Fruit fly (Drosophila melanogaster) whole organism, embryonic: Measurements from ENCODE around the gene raw.

ENCODE experiments used
- Adf1 ChIP-seq: fragments of 200-800 bp; sonication (Bioruptor generic); IDR thresholded peaks from 2 replicates; pipeline ENCODE4 v1.3.6; 2022; ENCODE audit warnings: missing biosample characterization, missing genetic modification characterization
- Antp ChIP-seq: fragments of 200-800 bp; sonication (Bioruptor generic); optimal IDR thresholded peaks from 3 replicates; lab custom pipeline; 2016; ENCODE audit warnings: missing biosample characterization, missing genetic modification characterization
- CG10321 ChIP-seq: fragments of 200-800 bp; sonication (Bioruptor generic); IDR thresholded peaks from 2 replicates; pipeline ENCODE4 v1.3.6; 2022; ENCODE audit warnings: missing biosample characterization, missing genetic modification characterization
- CG11247 ChIP-seq: fragments of 200-800 bp; sonication (Bioruptor generic); IDR thresholded peaks from 2 replicates; pipeline ENCODE4 v1.3.6; 2022; ENCODE audit warnings: missing biosample characterization, missing genetic modification characterization
- CG11456 ChIP-seq: fragments of 200-800 bp; sonication (Bioruptor generic); IDR thresholded peaks from 3 replicates; pipeline ENCODE4 v1.3.6; 2022; ENCODE audit warnings: missing biosample characterization, missing genetic modification characterization
- CG12155 ChIP-seq: fragments of 200-800 bp; sonication (Bioruptor generic); optimal IDR thresholded peaks from 3 replicates; lab custom pipeline; 2016; ENCODE audit warnings: missing biosample characterization, missing genetic modification characterization
- CG12236 ChIP-seq: fragments of 200-800 bp; sonication (Bioruptor generic); optimal IDR thresholded peaks from 2 replicates; lab custom pipeline; 2016; ENCODE audit warnings: missing biosample characterization, missing genetic modification characterization
- CG13894 ChIP-seq: fragments of 200-800 bp; sonication (Bioruptor generic); optimal IDR thresholded peaks from 3 replicates; lab custom pipeline; 2018; ENCODE audit warnings: missing biosample characterization, mild to moderate bottlenecking, missing genetic modification characterization, moderate library complexity
- CG14710 ChIP-seq: fragments of 200-800 bp; sonication (Bioruptor generic); optimal IDR thresholded peaks from 3 replicates; lab custom pipeline; 2019; ENCODE audit warnings: missing biosample characterization, mild to moderate bottlenecking, missing genetic modification characterization, moderate library complexity
- CG17186 ChIP-seq: fragments of 200-800 bp; sonication (Bioruptor generic); optimal IDR thresholded peaks from 3 replicates; lab custom pipeline; 2017; ENCODE audit warnings: missing biosample characterization, missing genetic modification reagents, missing genetic modification characterization
- CG18476 ChIP-seq: fragments of 200-800 bp; sonication (Bioruptor generic); optimal IDR thresholded peaks from 2 replicates; lab custom pipeline; 2016; ENCODE audit warnings: missing biosample characterization, mild to moderate bottlenecking, missing genetic modification characterization
- CG31365 ChIP-seq: fragments of 200-800 bp; sonication (Bioruptor generic); optimal IDR thresholded peaks from 2 replicates; lab custom pipeline; 2018; ENCODE audit warnings: missing biosample characterization, mild to moderate bottlenecking, missing genetic modification characterization
- CG31388 ChIP-seq: fragments of 200-800 bp; sonication (Bioruptor generic); optimal IDR thresholded peaks from 2 replicates; lab custom pipeline; 2016; ENCODE audit warnings: missing biosample characterization, missing genetic modification characterization
- CG3995 ChIP-seq: fragments of 200-800 bp; sonication (Bioruptor generic); optimal IDR thresholded peaks from 3 replicates; lab custom pipeline; 2016; ENCODE audit warnings: missing biosample characterization, missing genetic modification characterization
- CG4730 ChIP-seq: fragments of 200-800 bp; sonication (Bioruptor generic); IDR thresholded peaks from 2 replicates; pipeline ENCODE4 v1.3.6; 2022; ENCODE audit warnings: missing biosample characterization, missing genetic modification characterization
- CG6765 ChIP-seq: fragments of 200-800 bp; sonication (Bioruptor generic); optimal IDR thresholded peaks from 3 replicates; lab custom pipeline; 2017; ENCODE audit warnings: missing biosample characterization, mild to moderate bottlenecking, missing genetic modification characterization
- CG7556 ChIP-seq: fragments of 200-800 bp; sonication (Bioruptor generic); optimal IDR thresholded peaks from 2 replicates; lab custom pipeline; 2017; ENCODE audit warnings: missing biosample characterization, mild to moderate bottlenecking, missing genetic modification characterization
- Deaf1 ChIP-seq: fragments of 200-800 bp; optimal IDR thresholded peaks from 3 replicates; lab custom pipeline; 2019; ENCODE audit warnings: missing biosample characterization, mild to moderate bottlenecking, missing genetic modification characterization, moderate library complexity
- Dip2 ChIP-seq: fragments of 200-800 bp; sonication (Bioruptor generic); IDR thresholded peaks from 2 replicates; pipeline ENCODE4 v1.3.6; 2022; ENCODE audit warnings: missing biosample characterization, missing genetic modification characterization
- E2f1 ChIP-seq: fragments of 200-800 bp; sonication (Bioruptor generic); IDR thresholded peaks from 2 replicates; pipeline ENCODE4 v1.3.6; 2022; ENCODE audit warnings: missing biosample characterization, missing genetic modification characterization
- HLH3B ChIP-seq: fragments of 200-800 bp; sonication (Bioruptor generic); IDR thresholded peaks from 2 replicates; pipeline ENCODE4 v1.3.6; 2022; ENCODE audit warnings: missing biosample characterization, missing genetic modification characterization
- Hand ChIP-seq: fragments of 200-800 bp; sonication (Bioruptor generic); optimal IDR thresholded peaks from 2 replicates; lab custom pipeline; 2017; ENCODE audit warnings: mild to moderate bottlenecking, missing biosample characterization, missing genetic modification reagents, missing genetic modification characterization
- Jarid2 ChIP-seq: fragments of 200-800 bp; sonication (Bioruptor generic); optimal IDR thresholded peaks from 3 replicates; lab custom pipeline; 2017; ENCODE audit warnings: mild to moderate bottlenecking, missing biosample characterization, missing genetic modification reagents, missing genetic modification characterization
- Lhr ChIP-seq: fragments of 200-800 bp; sonication (Bioruptor generic); optimal IDR thresholded peaks from 3 replicates; lab custom pipeline; 2017; ENCODE audit warnings: mild to moderate bottlenecking, missing biosample characterization, missing genetic modification reagents, missing genetic modification characterization
- Lim3 ChIP-seq: fragments of 200-800 bp; sonication (Bioruptor generic); IDR thresholded peaks from 2 replicates; pipeline ENCODE4 v1.3.6; 2022; ENCODE audit warnings: missing biosample characterization, missing genetic modification characterization
- Lpt ChIP-seq: fragments of >200 bp; optimal IDR thresholded peaks from 2 replicates; lab custom pipeline; 2018; ENCODE audit warnings: missing biosample characterization, missing genetic modification characterization
- Meics ChIP-seq: fragments of 200-800 bp; sonication (Bioruptor generic); optimal IDR thresholded peaks from 2 replicates; lab custom pipeline; 2017; ENCODE audit warnings: missing biosample characterization, mild to moderate bottlenecking, missing genetic modification characterization
- Mrtf ChIP-seq: fragments of 200-800 bp; sonication (Bioruptor generic); IDR thresholded peaks from 3 replicates; pipeline ENCODE4 v1.3.6; 2022; ENCODE audit warnings: missing biosample characterization, missing genetic modification characterization
- NfI ChIP-seq: fragments of 200-800 bp; sonication (Bioruptor generic); optimal IDR thresholded peaks from 3 replicates; lab custom pipeline; 2018; ENCODE audit warnings: missing biosample characterization, mild to moderate bottlenecking, missing genetic modification characterization, moderate library complexity
- Ssrp ChIP-seq: fragments of 200-800 bp; sonication (Bioruptor generic); optimal IDR thresholded peaks from 2 replicates; lab custom pipeline; 2018; ENCODE audit warnings: missing biosample characterization, mild to moderate bottlenecking, missing genetic modification characterization, moderate library complexity
- Taf1 ChIP-seq: fragments of 200-800 bp; sonication (Bioruptor generic); IDR thresholded peaks from 2 replicates; pipeline ENCODE4 v1.3.6; 2022; ENCODE audit warnings: missing biosample characterization, missing genetic modification characterization
- br ChIP-seq: fragments of >200 bp; optimal IDR thresholded peaks from 2 replicates; lab custom pipeline; 2017
- cad ChIP-seq: fragments of >200 bp; optimal IDR thresholded peaks from 2 replicates; lab custom pipeline; 2017; ENCODE audit warnings: missing biosample characterization, missing genetic modification characterization
- crol ChIP-seq: fragments of 200-800 bp; sonication (Bioruptor generic); IDR thresholded peaks from 2 replicates; pipeline ENCODE4 v1.3.6; 2022; ENCODE audit warnings: missing biosample characterization, missing genetic modification characterization
- crp ChIP-seq, 2 experiments: fragments of 200-800 bp; sonication (Bioruptor generic); optimal IDR thresholded peaks; 2 replicates in 1 of 2; 3 replicates in 1 of 2; lab custom pipeline; 2017; ENCODE audit warnings: missing biosample characterization in 2 of 2, missing genetic modification characterization in 2 of 2, mild to moderate bottlenecking in 1 of 2, moderate library complexity in 1 of 2
- da ChIP-seq: fragments of 200-800 bp; sonication (Bioruptor generic); optimal IDR thresholded peaks from 2 replicates; lab custom pipeline; 2016; ENCODE audit warnings: missing biosample characterization, missing genetic modification characterization
- dati ChIP-seq: fragments of 200-800 bp; sonication (Bioruptor generic); IDR thresholded peaks from 2 replicates; pipeline ENCODE4 v1.3.6; 2022; ENCODE audit warnings: missing biosample characterization, missing genetic modification characterization
- dmrt11E ChIP-seq: fragments of 200-800 bp; sonication (Bioruptor generic); optimal IDR thresholded peaks from 3 replicates; lab custom pipeline; 2018; ENCODE audit warnings: missing biosample characterization, mild to moderate bottlenecking, missing genetic modification characterization, moderate library complexity
- esg ChIP-seq: fragments of 200-800 bp; sonication (Bioruptor generic); conservative IDR thresholded peaks from 2 replicates; pipeline ENCODE4 v1.3.6; 2022; ENCODE audit warnings: missing biosample characterization, missing genetic modification characterization
- eyg ChIP-seq: fragments of 200-800 bp; sonication (Bioruptor generic); optimal IDR thresholded peaks from 3 replicates; lab custom pipeline; 2016; ENCODE audit warnings: missing biosample characterization, missing genetic modification characterization
- ind ChIP-seq: fragments of 200-800 bp; sonication (Bioruptor generic); optimal IDR thresholded peaks from 3 replicates; lab custom pipeline; 2016; ENCODE audit warnings: missing biosample characterization, missing genetic modification characterization
- jumu ChIP-seq: fragments of 200-800 bp; sonication (Bioruptor generic); optimal IDR thresholded peaks from 3 replicates; lab custom pipeline; 2016; ENCODE audit warnings: missing biosample characterization, missing genetic modification characterization
- kah ChIP-seq: fragments of 200-800 bp; sonication (Bioruptor generic); optimal IDR thresholded peaks from 2 replicates; lab custom pipeline; 2018; ENCODE audit warnings: missing biosample characterization, mild to moderate bottlenecking, missing genetic modification characterization
- kni ChIP-seq: fragments of 200-800 bp; sonication (Bioruptor generic); optimal IDR thresholded peaks from 3 replicates; lab custom pipeline; 2017; ENCODE audit warnings: mild to moderate bottlenecking, missing biosample characterization, missing genetic modification reagents, missing genetic modification characterization
- mam ChIP-seq: fragments of 200-800 bp; sonication (Bioruptor generic); optimal IDR thresholded peaks from 3 replicates; lab custom pipeline; 2016; ENCODE audit warnings: missing biosample characterization, missing genetic modification characterization
- sob ChIP-seq: fragments of 200-800 bp; sonication (Bioruptor generic); IDR thresholded peaks from 2 replicates; pipeline ENCODE4 v1.3.6; 2022; ENCODE audit warnings: missing biosample characterization, missing genetic modification characterization
- sqz ChIP-seq: fragments of 200-800 bp; sonication (Bioruptor generic); optimal IDR thresholded peaks from 3 replicates; lab custom pipeline; 2018; ENCODE audit warnings: missing biosample characterization, mild to moderate bottlenecking, missing genetic modification characterization
- tna ChIP-seq: fragments of 200-800 bp; sonication (Bioruptor generic); IDR thresholded peaks from 2 replicates; pipeline ENCODE4 v1.3.6; 2022; ENCODE audit warnings: missing biosample characterization, missing genetic modification characterization; ENCODE audit not compliant: partially characterized antibody
- wdn ChIP-seq: fragments of 200-800 bp; sonication (Bioruptor generic); IDR thresholded peaks from 2 replicates; pipeline ENCODE4 v1.3.6; 2022; ENCODE audit warnings: missing biosample characterization, missing genetic modification characterization
- z ChIP-seq: fragments of 200-800 bp; sonication (Bioruptor generic); IDR thresholded peaks from 3 replicates; pipeline ENCODE4 v1.3.6; 2022; ENCODE audit warnings: missing biosample characterization, missing genetic modification characterization

raw gene

DNA sequence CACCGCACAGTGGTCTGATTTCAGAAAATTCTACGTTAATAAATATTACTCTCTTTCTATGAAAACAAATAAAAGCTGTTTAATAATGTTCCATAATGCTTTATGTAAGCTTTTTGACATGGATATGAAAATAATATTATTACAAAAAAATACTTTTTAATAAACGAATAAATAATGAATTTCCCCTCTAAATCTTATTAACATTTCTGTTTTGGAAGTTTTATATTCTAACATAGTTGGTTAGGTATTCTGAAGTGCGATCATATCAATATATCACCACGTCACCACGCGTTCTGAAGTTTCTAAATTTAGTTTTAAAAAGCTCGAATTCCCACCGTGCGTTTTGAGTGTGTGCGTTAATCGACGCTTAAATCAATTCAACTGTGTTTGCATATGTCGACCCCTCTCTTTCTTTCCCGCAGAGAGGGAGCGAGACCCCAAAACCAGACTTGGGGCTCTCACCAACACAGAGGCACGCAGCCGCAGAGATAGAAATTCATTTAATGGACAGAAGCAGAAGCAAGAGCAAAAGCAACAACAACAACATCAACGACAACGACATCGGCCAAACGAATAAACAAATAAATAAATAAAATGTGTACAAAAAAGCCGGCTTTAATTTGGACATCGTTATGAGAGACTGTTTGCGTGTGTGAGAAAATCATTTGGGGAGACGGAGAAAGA is 49.0 kb downstream of the raw start (continued):
- peak; percentile 96 for TF ChIP-seq CG7556
- peak; percentile 65 for TF ChIP-seq sob (GFP tag; lab: Robert Waterston, UW)
- TF ChIP-seq Lim3 (GFP tag; lab: Robert Waterston, UW) = no peak
- TF ChIP-seq Antp = peak; percentile 31
- TF ChIP-seq esg (GFP tag; lab: Robert Waterston, UW) = peak; percentile 69; the same call in 1 of the 2 replicates
- TF ChIP-seq crol (GFP tag; lab: Robert Waterston, UW) = no peak
- peak; percentile 82 for TF ChIP-seq kah (GFP tag; lab: Kevin White, UChicago)
- peak; percentile 57 for TF ChIP-seq CG12155 (GFP tag; lab: Kevin White, UChicago)
- TF ChIP-seq crp (GFP tag; optimal IDR thresholded peaks at IDR 0.05; lab: Kevin White, UChicago) = peak in 1 of 2 experiments; percentile 55
- TF ChIP-seq Mrtf (GFP tag; lab: Robert Waterston, UW) = peak; percentile 56; the same call in 2 of the 3 replicates
- peak; percentile 31; the same call in 1 of the 3 replicates for TF ChIP-seq CG11456 (GFP tag; lab: Robert Waterston, UW)
- no peak for TF ChIP-seq tna
- no peak for TF ChIP-seq CG31388
- no peak for TF ChIP-seq da (GFP tag; lab: Kevin White, UChicago)
- TF ChIP-seq Ssrp (tag; lab: Kevin White, UChicago) = peak; percentile 90
- peak; percentile 75 for TF ChIP-seq ind (GFP tag; lab: Kevin White, UChicago)
- TF ChIP-seq br = no peak
- peak; percentile 80 for TF ChIP-seq CG18476 (GFP tag; lab: Kevin White, UChicago)
- peak; percentile 55 for TF ChIP-seq mam (GFP tag; lab: Kevin White, UChicago)
- peak; percentile 19; the same call in 1 of the 2 replicates for TF ChIP-seq Adf1 (GFP tag; lab: Robert Waterston, UW)
- TF ChIP-seq NfI = peak; percentile 84
- TF ChIP-seq CG4730 (GFP tag; lab: Robert Waterston, UW) = peak; percentile 56
- peak; percentile 32 for TF ChIP-seq CG17186
- peak; percentile 39 for TF ChIP-seq CG3995 (GFP tag; lab: Kevin White, UChicago)
- TF ChIP-seq eyg (GFP tag; lab: Kevin White, UChicago) = no peak
- peak; percentile 83 for TF ChIP-seq CG6765
- TF ChIP-seq CG10321 (GFP tag; lab: Robert Waterston, UW) = peak; percentile 30; the same call in 1 of the 2 replicates
- peak; percentile 91 for TF ChIP-seq Meics (GFP tag; lab: Kevin White, UChicago)
- TF ChIP-seq CG31365 = no peak
- TF ChIP-seq sqz = peak; percentile 76
- peak; percentile 52 for TF ChIP-seq CG13894 (tag; lab: Kevin White, UChicago)
- TF ChIP-seq Hand (GFP tag; lab: Kevin White, UChicago) = peak; percentile 73
- no peak for TF ChIP-seq Dip2 (GFP tag; lab: Robert Waterston, UW)
- peak; percentile 52 for TF ChIP-seq HLH3B
- TF ChIP-seq E2f1 (GFP tag; lab: Robert Waterston, UW) = peak; percentile 74
- TF ChIP-seq wdn (GFP tag; lab: Robert Waterston, UW) = 0 out of 2 replicates have a peak, but pooled peaks have one; percentile 34
- TF ChIP-seq dmrt11E = peak; percentile 83
- no peak for TF ChIP-seq cad (GFP tag; lab: Kevin White, UChicago)
- TF ChIP-seq CG14710 = peak; percentile 92
- peak; percentile 46 for TF ChIP-seq jumu (GFP tag; lab: Kevin White, UChicago)
- TF ChIP-seq CG11247 = peak; percentile 27; the same call in 1 of the 2 replicates
- 0 out of 3 replicates have a peak, but pooled peaks have one; percentile 49 for TF ChIP-seq z (GFP tag; lab: Robert Waterston, UW)
- TF ChIP-seq Deaf1 (tag; lab: Kevin White, UChicago) = peak; percentile 69
- peak; percentile 67 for TF ChIP-seq Lhr (GFP tag; lab: Kevin White, UChicago)
- peak; percentile 83 for TF ChIP-seq kni (GFP tag; lab: Kevin White, UChicago)
- no peak for TF ChIP-seq Lpt (GFP tag; lab: Kevin White, UChicago)
- TF ChIP-seq dati (GFP tag; lab: Robert Waterston, UW) = no peak
- no peak; the same call in 1 of the 2 replicates for TF ChIP-seq Taf1 (GFP tag; lab: Robert Waterston, UW)
- peak; percentile 3 for TF ChIP-seq CG12236
- TF ChIP-seq Jarid2 (GFP tag; lab: Kevin White, UChicago) = peak; percentile 61
